Worm (Caenorhabditis elegans): ENCODE results near the gene cor-1.

The cor-1 gene

DNA sequence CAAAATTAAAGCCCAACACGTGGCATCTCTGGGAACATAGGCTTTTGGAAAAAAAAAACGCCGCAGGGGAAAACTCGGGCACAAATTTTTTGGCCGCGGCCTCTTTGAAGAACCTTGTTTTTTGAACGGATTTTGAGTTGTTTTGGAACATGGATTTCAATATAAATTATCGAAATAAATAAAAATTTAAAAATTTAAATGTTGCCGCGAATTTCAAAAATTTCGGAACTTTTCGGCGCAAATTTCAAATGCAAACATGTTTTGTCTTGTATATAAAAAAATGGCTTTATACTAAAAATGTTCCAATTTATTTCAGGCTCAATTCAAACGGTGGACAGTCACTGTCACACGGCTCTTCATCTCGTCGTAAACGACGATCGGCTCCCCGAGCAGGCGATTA, 4.9 kb upstream of the cor-1 start:
- peak; percentile 95 for TF ChIP-seq aha-1 (tag)
- TF ChIP-seq hif-1 (tag; optimal IDR thresholded peaks at IDR 0.05), result no peak

DNA sequence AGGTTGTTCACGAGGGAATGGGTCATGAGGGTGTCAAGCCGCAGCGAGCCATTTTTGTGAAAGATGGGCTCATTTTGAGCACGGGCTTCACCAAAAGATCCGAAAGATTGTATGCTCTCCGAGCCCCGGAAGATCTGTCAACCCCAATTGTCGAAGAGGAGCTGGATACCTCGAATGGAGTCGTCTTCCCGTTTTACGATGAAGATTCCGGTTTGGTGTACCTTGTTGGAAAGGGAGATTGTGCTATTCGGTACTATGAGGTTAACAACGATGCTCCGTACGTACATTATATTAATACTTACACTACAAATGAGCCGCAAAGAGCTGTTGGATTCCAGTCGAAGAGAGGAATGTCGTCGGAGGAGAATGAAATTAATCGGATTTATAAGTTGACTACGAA, 2.2 kb downstream of the cor-1 start:
- no peak for TF ChIP-seq ceh-62 (tag; optimal IDR thresholded peaks at IDR 0.05)
- TF ChIP-seq aha-1 (tag), result peak; percentile 95

DNA sequence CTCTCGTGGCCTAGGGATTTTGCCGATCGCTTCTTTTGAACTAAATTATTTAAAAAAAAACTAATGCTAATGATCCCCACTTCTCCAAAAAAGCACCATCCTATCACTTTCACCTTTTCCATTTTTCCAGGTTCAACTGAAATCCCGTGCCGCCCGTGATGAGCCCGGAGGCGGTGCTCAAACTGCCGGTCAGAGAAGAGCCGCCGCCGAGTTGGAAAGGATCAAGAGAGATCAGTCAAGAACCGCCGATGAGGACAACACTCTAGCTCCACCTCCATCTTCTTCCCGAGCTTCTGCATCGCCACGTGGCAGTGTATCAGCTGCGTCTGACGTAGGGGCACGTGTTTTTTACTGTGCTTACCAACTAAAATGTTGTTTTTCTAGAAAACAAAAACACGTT, 4.4 kb downstream of the cor-1 start:
- TF ChIP-seq snpc-1.2 (GFP tag; IDR thresholded peaks at IDR 0.05) (no peak), Y75B8A.6 (GFP tag; IDR thresholded peaks at IDR 0.05) (no peak), zfp-3 (GFP tag; conservative IDR thresholded peaks at IDR 0.05) (no peak), mxl-3 (GFP tag; optimal IDR thresholded peaks at IDR 0.05) (no peak), mxl-2 (GFP tag; conservative IDR thresholded peaks at IDR 0.05) (no peak), D1046.2 (GFP tag; IDR thresholded peaks at IDR 0.05) (no peak), egl-43 (GFP tag; IDR thresholded peaks at IDR 0.05) (0 out of 2 replicates have a peak, but pooled peaks have one; percentile 14), unc-62 (GFP tag; optimal IDR thresholded peaks at IDR 0.05 in 1 of 2) (peak in 1 of 2 experiments; percentile 1), unc-62 (tag; optimal IDR thresholded peaks at IDR 0.05) (no peak), set-16 (GFP tag; IDR thresholded peaks at IDR 0.05) (peak; percentile 75), gei-8 (GFP tag; optimal IDR thresholded peaks at IDR 0.05) (no peak), dpl-1 (GFP tag; optimal IDR thresholded peaks at IDR 0.05) (no peak), hif-1 (tag; optimal IDR thresholded peaks at IDR 0.05) (no peak), mes-2 (tag; optimal IDR thresholded peaks at IDR 0.05; ENCODE audit: poor library complexity, severe bottlenecking) (no peak), zfp-2 (tag; optimal IDR thresholded peaks at IDR 0.05) (no peak), T26A8.4 (GFP tag; IDR thresholded peaks at IDR 0.05) (no peak), madf-5 (GFP tag; IDR thresholded peaks at IDR 0.05) (no peak)

DNA sequence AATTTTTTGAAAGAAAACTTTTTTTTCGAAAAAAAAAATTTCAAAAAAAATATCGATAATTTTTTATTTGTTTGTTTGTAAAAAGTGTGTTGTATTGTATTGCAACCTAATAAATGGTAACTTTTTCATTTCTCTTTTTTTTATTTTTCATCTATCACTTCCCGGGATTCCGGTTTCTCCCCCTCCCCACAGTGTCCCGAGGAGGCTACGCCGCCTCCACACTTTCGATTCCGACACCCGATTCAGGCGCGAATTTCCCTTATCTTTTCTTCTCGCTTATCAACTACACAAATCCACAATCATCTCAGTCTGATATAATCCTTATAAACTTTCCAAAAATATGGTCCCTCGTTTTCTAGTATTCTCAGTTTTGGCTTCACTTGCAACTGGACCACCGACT, 5.7 kb downstream of the cor-1 start, which contains the start of gene R01H10.4:
Gene R01H10.4, plus strand, starts transcription at position 236 of the 400 bp plus-strand sequence.
- no peak for TF ChIP-seq ceh-82 (tag; optimal IDR thresholded peaks at IDR 0.05)
- no peak for TF ChIP-seq ceh-32 (tag; optimal IDR thresholded peaks at IDR 0.05; ENCODE audit: poor library complexity)
- TF ChIP-seq lir-3 (tag; optimal IDR thresholded peaks at IDR 0.05), result no peak
- no peak for TF ChIP-seq zag-1 (tag; optimal IDR thresholded peaks at IDR 0.05)
- no peak for TF ChIP-seq nhr-25 (tag; optimal IDR thresholded peaks at IDR 0.05; ENCODE audit: borderline replicate concordance, insufficient read depth)
- no peak for TF ChIP-seq tra-1 (GFP tag; IDR thresholded peaks at IDR 0.05)
- TF ChIP-seq aha-1 (tag), result peak; percentile 53
- no peak for TF ChIP-seq mxl-3 (GFP tag; optimal IDR thresholded peaks at IDR 0.05)
- no peak for TF ChIP-seq zfp-3 (GFP tag; conservative IDR thresholded peaks at IDR 0.05)
- peak; percentile 73 for TF ChIP-seq nhr-28 (tag; optimal IDR thresholded peaks at IDR 0.05)
- TF ChIP-seq unc-39 (tag; optimal IDR thresholded peaks at IDR 0.05), result no peak
- no peak for TF ChIP-seq php-3 (GFP tag; IDR thresholded peaks at IDR 0.05)
- TF ChIP-seq ceh-28 (tag; optimal IDR thresholded peaks at IDR 0.05), result no peak
- no peak for TF ChIP-seq nhr-77 (tag; optimal IDR thresholded peaks at IDR 0.05)
- TF ChIP-seq egl-27 (tag; optimal IDR thresholded peaks at IDR 0.05), result no peak
- TF ChIP-seq Y48G9A.11 (GFP tag; IDR thresholded peaks at IDR 0.05), result no peak
- no peak for TF ChIP-seq dmd-9 (GFP tag; IDR thresholded peaks at IDR 0.05)

DNA sequence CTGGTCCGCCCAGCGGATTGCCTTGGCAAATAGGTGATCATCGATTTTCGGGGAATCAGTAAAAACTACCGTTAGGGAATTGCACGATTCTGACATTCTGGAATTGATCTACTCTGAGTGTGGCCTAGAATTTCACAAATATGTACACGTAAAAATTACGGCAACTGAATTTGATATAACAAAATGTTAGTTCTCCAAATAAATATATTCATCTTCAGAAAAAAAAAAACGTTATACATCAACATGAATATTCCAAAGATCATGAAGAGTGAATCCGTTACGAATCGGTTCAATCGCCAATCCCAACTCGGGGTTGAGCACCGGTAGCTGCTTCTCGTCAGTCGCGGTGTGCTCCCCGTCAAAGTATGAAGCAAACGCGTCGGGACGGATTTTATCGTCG, 9.7 kb downstream of the cor-1 start, which contains the start of gene rip-1:
Gene rip-1, minus strand, starts transcription at position 101 of the 400 bp plus-strand sequence.
- no peak for TF ChIP-seq ceh-44 (GFP tag; IDR thresholded peaks at IDR 0.05)
- no peak for TF ChIP-seq T20F7.1 (GFP tag; optimal IDR thresholded peaks at IDR 0.05)
- TF ChIP-seq nhr-102 (tag; optimal IDR thresholded peaks at IDR 0.05), result no peak
- no peak for TF ChIP-seq vab-7 (GFP tag; IDR thresholded peaks at IDR 0.05)
- no peak for TF ChIP-seq lin-39 (tag; optimal IDR thresholded peaks at IDR 0.05)
- no peak for TF ChIP-seq sdz-12 (GFP tag; optimal IDR thresholded peaks at IDR 0.05)
- no peak for TF ChIP-seq ceh-32 (tag; optimal IDR thresholded peaks at IDR 0.05; ENCODE audit: poor library complexity)
- TF ChIP-seq cey-2 (tag; optimal IDR thresholded peaks at IDR 0.05; ENCODE audit: borderline replicate concordance, insufficient read depth), result no peak
